Worm (Caenorhabditis elegans) whole organism, L3 larva: Measurements from ENCODE around the gene sma-1.

Experiments
- ceh-82 ChIP-seq: fragments of 150-350 bp; optimal IDR thresholded peaks from 2 replicates; lab custom pipeline; 2014; ENCODE audit warnings: missing biosample characterization, missing genetic modification characterization
- ceh-9 ChIP-seq: sonication (generic microtip); optimal IDR thresholded peaks from 2 replicates; lab custom pipeline; 2018; ENCODE audit warnings: missing biosample characterization, missing genetic modification characterization
- eor-1 ChIP-seq, 2 experiments: fragments of 150-350 bp; optimal IDR thresholded peaks; 2 replicates each; lab custom pipeline; 2014 to 2018; ENCODE audit warnings: missing biosample characterization in 2 of 2, missing genetic modification characterization in 2 of 2
- lsy-12 ChIP-seq: sonication (generic microtip); optimal IDR thresholded peaks from 2 replicates; lab custom pipeline; 2016; ENCODE audit warnings: mild to moderate bottlenecking, missing genetic modification characterization, missing compliant biosample characterization
- skn-1 ChIP-seq: fragments of 150-350 bp; optimal IDR thresholded peaks from 2 replicates; lab custom pipeline; 2014; ENCODE audit warnings: missing biosample characterization, missing genetic modification characterization
- tbx-2 ChIP-seq: sonication (generic microtip); optimal IDR thresholded peaks from 2 replicates; lab custom pipeline; 2016; ENCODE audit warnings: mild to moderate bottlenecking, missing genetic modification characterization, missing compliant biosample characterization
- unc-39 ChIP-seq: sonication (generic microtip); optimal IDR thresholded peaks from 4 replicates; lab custom pipeline; 2017; ENCODE audit warnings: missing biosample characterization, missing genetic modification characterization
- unc-62 ChIP-seq: fragments of 150-350 bp; sonication (generic microtip); optimal IDR thresholded peaks from 4 replicates; lab custom pipeline; 2014; ENCODE audit warnings: missing biosample characterization, missing genetic modification reagents, missing genetic modification characterization

DNA sequence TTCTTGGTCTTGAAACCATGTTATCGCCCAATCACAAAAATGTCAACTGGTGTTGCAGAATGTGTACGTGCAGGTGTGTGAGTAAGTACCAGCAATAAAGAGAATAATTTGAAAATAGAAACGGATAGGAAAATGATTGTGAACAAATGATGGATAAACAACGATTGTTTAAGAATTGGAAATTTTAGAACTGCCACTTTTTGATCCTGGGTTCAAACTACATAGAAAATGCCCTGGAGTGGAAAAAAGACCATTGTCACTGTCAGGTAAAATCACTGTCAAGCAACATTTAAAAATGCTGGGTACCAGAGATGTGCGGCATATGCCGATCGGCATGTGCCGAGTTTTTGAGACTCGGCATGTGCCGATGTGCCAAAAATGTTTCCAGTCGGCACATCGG is 16.0 kb upstream of the sma-1 start:
- TF ChIP-seq unc-62 (GFP tag; lab: Kevin White, UChicago): no peak
- no peak for TF ChIP-seq tbx-2 (tag; lab: Kevin White, UChicago)
- TF ChIP-seq ceh-82 (tag; lab: Kevin White, UChicago): no peak
- no peak for TF ChIP-seq ceh-9
- TF ChIP-seq eor-1 (tag; optimal IDR thresholded peaks at IDR 0.05; lab: Kevin White, UChicago): no peak
- TF ChIP-seq skn-1 (tag; lab: Kevin White, UChicago): no peak
- TF ChIP-seq lsy-12 (tag; lab: Kevin White, UChicago): no peak
- TF ChIP-seq unc-39 (tag; lab: Kevin White, UChicago): no peak
